Fruit fly (Drosophila melanogaster): ENCODE data around the gene CG13073.

DNA sequence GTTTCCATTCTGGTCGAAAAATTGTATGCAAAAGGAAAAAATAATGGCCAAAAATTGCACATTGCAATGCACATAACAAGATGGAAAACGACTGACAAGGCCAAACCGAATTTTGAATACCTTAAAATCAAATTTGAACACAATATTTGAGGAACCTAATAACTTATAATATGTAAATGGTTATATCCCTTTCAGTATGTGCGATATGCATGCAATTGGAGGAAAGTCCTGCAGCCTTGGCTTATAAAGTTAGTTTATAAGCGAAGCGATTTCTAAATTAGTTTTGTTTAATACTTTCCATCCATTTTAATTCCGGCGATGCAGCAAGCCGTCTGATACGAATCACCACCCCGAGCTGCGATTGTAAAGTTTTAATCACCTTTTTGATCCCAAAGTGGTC, 8.1 kb upstream of the CG13073 start:
- no peak for TF ChIP-seq Hr3 (GFP tag; optimal IDR thresholded peaks at IDR 0.05)
- no peak for TF ChIP-seq Gsc (GFP tag; IDR thresholded peaks at IDR 0.05)
- TF ChIP-seq pros (GFP tag; optimal IDR thresholded peaks at IDR 0.05), result no peak
- TF ChIP-seq Ptx1 (GFP tag; IDR thresholded peaks at IDR 0.05), result no peak
- TF ChIP-seq lbe (GFP tag; optimal IDR thresholded peaks at IDR 0.05), result no peak
- no peak for TF ChIP-seq mirr (GFP tag; optimal IDR thresholded peaks at IDR 0.05)
- no peak for TF ChIP-seq emc (GFP tag; optimal IDR thresholded peaks at IDR 0.05)
- no peak for TF ChIP-seq H2.0 (GFP tag; IDR thresholded peaks at IDR 0.05)
- no peak for TF ChIP-seq Drgx (GFP tag; IDR thresholded peaks at IDR 0.05)
- no peak for TF ChIP-seq CG10321 (GFP tag; IDR thresholded peaks at IDR 0.05)
- TF ChIP-seq jing (GFP tag; optimal IDR thresholded peaks at IDR 0.05), result no peak
- TF ChIP-seq Awh (GFP tag; IDR thresholded peaks at IDR 0.05), result no peak
- TF ChIP-seq jumu (GFP tag; optimal IDR thresholded peaks at IDR 0.05), result no peak
- TF ChIP-seq CG6854 (GFP tag; optimal IDR thresholded peaks at IDR 0.05), result no peak

All from whole organism, embryonic.